Worm (Caenorhabditis elegans) whole organism, mixed stage, embryonic: ENCODE data around the gene T26H5.9.

ENCODE experiments used
- M03D4.4 ChIP-seq: sonication (generic microtip); optimal IDR thresholded peaks from 2 replicates; lab custom pipeline; 2017; ENCODE audit warnings: mild to moderate bottlenecking, missing genetic modification characterization, missing compliant biosample characterization
- bed-3 ChIP-seq: fragments of 200-800 bp; sonication (Bioruptor generic); optimal IDR thresholded peaks from 3 replicates; lab custom pipeline; 2018; ENCODE audit warnings: mild to moderate bottlenecking, missing genetic modification characterization, moderate library complexity, missing compliant biosample characterization
- blmp-1 ChIP-seq: fragments of 150-350 bp; optimal IDR thresholded peaks from 2 replicates; lab custom pipeline; 2014; ENCODE audit warnings: missing biosample characterization, missing genetic modification characterization
- ceh-39 ChIP-seq: fragments of 150-350 bp; optimal IDR thresholded peaks from 2 replicates; lab custom pipeline; 2014; ENCODE audit warnings: missing biosample characterization, missing genetic modification characterization
- ceh-43 ChIP-seq: fragments of 200-800 bp; sonication (Bioruptor generic); optimal IDR thresholded peaks from 2 replicates; lab custom pipeline; 2018; ENCODE audit warnings: mild to moderate bottlenecking, missing genetic modification characterization, moderate library complexity, missing compliant biosample characterization
- ceh-83 ChIP-seq: fragments of 200-800 bp; sonication (Bioruptor generic); optimal IDR thresholded peaks from 2 replicates; lab custom pipeline; 2018; ENCODE audit warnings: mild to moderate bottlenecking, missing genetic modification characterization, missing compliant biosample characterization
- ces-1 ChIP-seq: fragments of 150-350 bp; optimal IDR thresholded peaks from 2 replicates; lab custom pipeline; 2014; ENCODE audit warnings: missing biosample characterization, missing genetic modification reagents, missing genetic modification characterization
- cnd-1 ChIP-seq: fragments of 200-800 bp; sonication (Bioruptor generic); optimal IDR thresholded peaks from 2 replicates; lab custom pipeline; 2018; ENCODE audit warnings: mild to moderate bottlenecking, missing genetic modification characterization, missing compliant biosample characterization
- elt-1 ChIP-seq: sonication (generic microtip); optimal IDR thresholded peaks from 2 replicates; lab custom pipeline; 2017; ENCODE audit warnings: missing genetic modification characterization, mild to moderate bottlenecking, missing compliant biosample characterization, antibody characterized with exemption, moderate library complexity, borderline replicate concordance; ENCODE audit not compliant: insufficient read depth
- elt-3 ChIP-seq: fragments of 150-350 bp; optimal IDR thresholded peaks from 2 replicates; lab custom pipeline; 2014; ENCODE audit warnings: missing biosample characterization, missing genetic modification characterization
- flh-1 ChIP-seq: fragments of 200-800 bp; sonication (Bioruptor generic); optimal IDR thresholded peaks from 2 replicates; lab custom pipeline; 2018; ENCODE audit warnings: mild to moderate bottlenecking, missing genetic modification characterization, moderate library complexity, missing compliant biosample characterization
- hlh-1 ChIP-seq: fragments of 150-350 bp; optimal IDR thresholded peaks from 2 replicates; lab custom pipeline; 2014; ENCODE audit warnings: missing biosample characterization, missing genetic modification reagents, missing genetic modification characterization
- lin-13 ChIP-seq: fragments of 150-350 bp; optimal IDR thresholded peaks from 2 replicates; lab custom pipeline; 2014; ENCODE audit warnings: missing biosample characterization, missing genetic modification characterization
- lin-32 ChIP-seq: fragments of 200-800 bp; sonication (Bioruptor generic); optimal IDR thresholded peaks from 2 replicates; lab custom pipeline; 2018; ENCODE audit warnings: mild to moderate bottlenecking, missing genetic modification characterization, missing compliant biosample characterization
- lsy-2 ChIP-seq: fragments of 150-350 bp; optimal IDR thresholded peaks from 2 replicates; lab custom pipeline; 2014; ENCODE audit warnings: missing biosample characterization, missing genetic modification characterization
- mab-5 ChIP-seq: fragments of 150-350 bp; optimal IDR thresholded peaks from 2 replicates; lab custom pipeline; 2014; ENCODE audit warnings: missing biosample characterization, missing genetic modification characterization
- mep-1 ChIP-seq: fragments of 150-350 bp; optimal IDR thresholded peaks from 2 replicates; lab custom pipeline; 2017; ENCODE audit warnings: missing biosample characterization, missing genetic modification reagents, missing genetic modification characterization, inconsistent platforms
- nhr-12 ChIP-seq: fragments of 150-350 bp; optimal IDR thresholded peaks from 2 replicates; lab custom pipeline; 2014; ENCODE audit warnings: missing biosample characterization, missing genetic modification characterization
- nhr-237 ChIP-seq: fragments of 150-350 bp; optimal IDR thresholded peaks from 2 replicates; lab custom pipeline; 2014; ENCODE audit warnings: missing biosample characterization, missing genetic modification characterization
- nhr-28 ChIP-seq: fragments of 150-350 bp; optimal IDR thresholded peaks from 2 replicates; lab custom pipeline; 2014; ENCODE audit warnings: missing biosample characterization, missing genetic modification characterization
- nhr-76 ChIP-seq: sonication (generic microtip); optimal IDR thresholded peaks from 2 replicates; lab custom pipeline; 2017; ENCODE audit warnings: missing biosample characterization, missing genetic modification characterization
- pha-4 ChIP-seq: fragments of 150-350 bp; optimal IDR thresholded peaks from 2 replicates; lab custom pipeline; 2018; ENCODE audit warnings: missing biosample characterization, missing genetic modification reagents, missing genetic modification characterization
- sem-2 ChIP-seq: fragments of 200-800 bp; sonication (Bioruptor generic); optimal IDR thresholded peaks from 2 replicates; lab custom pipeline; 2018; ENCODE audit warnings: mild to moderate bottlenecking, missing genetic modification characterization, missing compliant biosample characterization
- snpc-4 ChIP-seq: fragments of 150-350 bp; optimal IDR thresholded peaks from 2 replicates; lab custom pipeline; 2014; ENCODE audit warnings: missing biosample characterization, missing genetic modification characterization
- sptf-1 ChIP-seq: sonication (generic microtip); optimal IDR thresholded peaks from 2 replicates; lab custom pipeline; 2017; ENCODE audit warnings: mild to moderate bottlenecking, missing genetic modification characterization, moderate library complexity, missing compliant biosample characterization
- unc-120 ChIP-seq: sonication (generic microtip); optimal IDR thresholded peaks from 2 replicates; lab custom pipeline; 2017; ENCODE audit warnings: missing genetic modification characterization, missing compliant biosample characterization; ENCODE audit not compliant: poor library complexity, severe bottlenecking
- unc-39 ChIP-seq: fragments of 150-350 bp; optimal IDR thresholded peaks from 2 replicates; lab custom pipeline; 2014; ENCODE audit warnings: missing biosample characterization, missing genetic modification characterization
- unc-62 ChIP-seq: fragments of 150-350 bp; optimal IDR thresholded peaks from 2 replicates; lab custom pipeline; 2014; ENCODE audit warnings: missing biosample characterization, missing genetic modification reagents, missing genetic modification characterization
- zip-8 ChIP-seq: fragments of 150-350 bp; optimal IDR thresholded peaks from 2 replicates; lab custom pipeline; 2014; ENCODE audit warnings: missing biosample characterization, missing genetic modification characterization
- ztf-11 ChIP-seq: fragments of 150-350 bp; optimal IDR thresholded peaks from 2 replicates; lab custom pipeline; 2014; ENCODE audit warnings: missing biosample characterization, missing genetic modification characterization

T26H5.9 gene

ce11 chrV:15431322-15432052 lies 13.2 kb upstream of the T26H5.9 start:
- TF ChIP-seq elt-3 (tag; lab: Kevin White, UChicago) (no peak), ceh-39 (tag; lab: Kevin White, UChicago) (no peak), snpc-4 (tag; lab: Kevin White, UChicago) (no peak), bed-3 (GFP tag; lab: Kevin White, UChicago) (no peak), flh-1 (GFP tag; lab: Kevin White, UChicago) (no peak), sptf-1 (tag; lab: Kevin White, UChicago) (no peak), nhr-76 (tag; lab: Kevin White, UChicago) (no peak), ces-1 (no peak), elt-1 (no peak), lsy-2 (no peak), M03D4.4 (tag; lab: Kevin White, UChicago) (no peak), ceh-43 (GFP tag; lab: Kevin White, UChicago) (no peak), nhr-237 (tag; lab: Kevin White, UChicago) (no peak), cnd-1 (tag; lab: Kevin White, UChicago) (no peak), hlh-1 (tag; lab: Kevin White, UChicago) (no peak), nhr-28 (tag; lab: Kevin White, UChicago) (no peak), lin-32 (GFP tag; lab: Kevin White, UChicago) (no peak), unc-120 (tag; lab: Kevin White, UChicago) (no peak)

DNA sequence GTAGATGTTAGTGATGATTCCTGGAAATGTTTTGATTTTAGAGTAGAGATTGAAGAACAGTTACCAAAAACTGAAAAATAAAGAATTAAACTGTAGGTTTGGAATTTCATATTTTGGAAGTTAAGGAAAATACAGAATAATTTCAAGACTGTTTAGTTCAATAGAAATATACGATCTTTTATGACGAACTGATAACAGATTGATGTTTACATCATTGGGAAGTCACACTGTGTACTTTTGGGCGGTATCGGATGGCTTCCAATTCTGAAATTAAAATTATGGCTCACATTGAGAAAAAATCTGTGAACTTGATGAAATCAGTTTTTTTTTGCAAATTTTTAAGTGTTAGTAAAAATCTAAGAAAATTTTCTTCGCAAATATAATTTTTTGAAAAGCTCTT lies 12.3 kb upstream of the T26H5.9 start, which contains the start of gene T26H5.8:
Gene T26H5.8, minus strand, starts transcription at position 270 of the 400 bp plus-strand sequence.
- TF ChIP-seq lin-13 (tag; lab: Kevin White, UChicago): no peak

DNA sequence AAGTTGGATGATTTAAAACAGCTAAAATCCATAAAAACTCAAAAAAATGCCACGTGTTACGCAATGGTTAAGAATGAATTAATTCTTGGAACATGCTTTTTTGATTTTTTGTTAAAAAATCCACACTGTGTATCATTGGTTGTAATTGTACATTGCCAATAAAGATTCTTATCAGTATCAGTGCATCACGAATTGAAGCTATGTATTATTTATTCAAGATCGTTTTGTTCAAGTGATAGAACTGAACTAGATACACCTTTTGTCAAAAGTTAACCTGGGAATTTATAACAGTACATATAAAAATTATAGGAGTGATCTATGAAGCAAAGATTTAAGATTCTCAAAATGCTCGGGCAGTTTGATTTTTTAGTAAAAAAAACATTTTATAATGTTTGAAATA lies 10.1 kb upstream of the T26H5.9 start:
- TF ChIP-seq ces-1 (no peak), M03D4.4 (tag; lab: Kevin White, UChicago) (no peak), cnd-1 (tag; lab: Kevin White, UChicago) (no peak), pha-4 (tag; lab: Kevin White, UChicago) (no peak)

DNA sequence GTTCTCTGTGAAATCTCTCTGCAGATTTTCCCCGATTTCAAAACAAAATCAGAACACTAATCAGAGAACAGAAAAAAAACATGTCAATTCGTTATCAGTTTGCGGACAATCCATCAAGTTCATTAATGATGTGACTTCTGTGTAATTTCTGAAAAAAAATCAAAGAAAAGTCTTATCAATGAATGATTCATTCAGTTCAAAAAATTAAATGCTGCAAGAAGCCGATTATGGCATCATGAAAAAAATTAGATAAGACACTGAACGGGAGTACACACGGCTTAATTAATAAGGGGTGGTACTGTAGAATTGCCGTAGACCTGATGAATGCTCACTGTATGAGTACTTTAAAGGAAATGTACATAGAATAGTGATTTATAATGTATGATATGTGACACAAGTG lies 8.6 kb upstream of the T26H5.9 start:
- TF ChIP-seq ztf-11 (tag; lab: Kevin White, UChicago) (no peak), zip-8 (tag; lab: Kevin White, UChicago) (no peak), flh-1 (GFP tag; lab: Kevin White, UChicago) (no peak), mep-1 (tag; lab: Kevin White, UChicago) (no peak), mab-5 (tag; lab: Kevin White, UChicago) (no peak), sptf-1 (tag; lab: Kevin White, UChicago) (no peak), lin-32 (GFP tag; lab: Kevin White, UChicago) (no peak), unc-62 (GFP tag; lab: Kevin White, UChicago) (no peak)

DNA sequence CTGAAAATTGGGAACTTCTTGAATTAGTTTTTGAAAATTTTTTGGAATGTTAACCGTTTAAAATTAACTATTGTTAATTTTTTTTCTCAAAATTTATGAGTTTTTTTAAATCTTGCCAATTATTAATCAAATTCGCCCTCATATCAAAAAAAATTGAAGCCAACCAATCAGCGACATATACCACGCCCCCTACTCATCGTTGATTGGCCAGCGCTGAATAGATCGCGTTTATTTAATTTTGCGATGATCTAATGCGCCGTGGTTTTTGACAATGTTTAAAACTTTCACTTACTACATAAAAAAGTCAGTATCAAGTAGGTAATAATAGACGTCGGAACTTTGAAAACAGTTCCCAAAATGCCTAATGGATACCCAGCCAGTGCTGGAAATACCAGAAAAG lies 2.3 kb upstream of the T26H5.9 start:
- TF ChIP-seq blmp-1 (no peak), cnd-1 (tag; lab: Kevin White, UChicago) (no peak), sptf-1 (tag; lab: Kevin White, UChicago) (no peak), nhr-28 (tag; lab: Kevin White, UChicago) (no peak), nhr-237 (tag; lab: Kevin White, UChicago) (no peak), lsy-2 (no peak), sem-2 (GFP tag; lab: Kevin White, UChicago) (no peak), lin-13 (tag; lab: Kevin White, UChicago) (no peak), ceh-43 (GFP tag; lab: Kevin White, UChicago) (no peak), flh-1 (GFP tag; lab: Kevin White, UChicago) (no peak)

- no peak for TF ChIP-seq pha-4 (tag; lab: Kevin White, UChicago)
- TF ChIP-seq hlh-1 (tag; lab: Kevin White, UChicago): no peak
- no peak for TF ChIP-seq nhr-237 (tag; lab: Kevin White, UChicago)
- TF ChIP-seq unc-62 (GFP tag; lab: Kevin White, UChicago): no peak
- no peak for TF ChIP-seq ceh-43 (GFP tag; lab: Kevin White, UChicago)
- TF ChIP-seq ztf-11 (tag; lab: Kevin White, UChicago): no peak
- TF ChIP-seq flh-1 (GFP tag; lab: Kevin White, UChicago): no peak
- TF ChIP-seq cnd-1 (tag; lab: Kevin White, UChicago): no peak
- no peak for TF ChIP-seq nhr-12 (tag; lab: Kevin White, UChicago)
- no peak for TF ChIP-seq unc-39
- TF ChIP-seq lin-13 (tag; lab: Kevin White, UChicago): no peak
- no peak for TF ChIP-seq mab-5 (tag; lab: Kevin White, UChicago)
- TF ChIP-seq ceh-83: no peak
- TF ChIP-seq elt-1: no peak
- no peak for TF ChIP-seq bed-3 (GFP tag; lab: Kevin White, UChicago)
- TF ChIP-seq nhr-28 (tag; lab: Kevin White, UChicago): no peak
- TF ChIP-seq snpc-4 (tag; lab: Kevin White, UChicago): no peak
- TF ChIP-seq M03D4.4 (tag; lab: Kevin White, UChicago): no peak
- no peak for TF ChIP-seq mep-1 (tag; lab: Kevin White, UChicago)
- TF ChIP-seq zip-8 (tag; lab: Kevin White, UChicago): no peak
Observed at ce11 chrV:15443708-15444107, 1.0 kb upstream of the T26H5.9 start, which contains the start of gene T26H5.10. TSS of gene T26H5.10 (minus strand) at chrV:15443808.
